Worm (Caenorhabditis elegans): ENCODE data around the gene Y53F4A.2.

The Y53F4A.2 gene

ce11 chrII:14876737-14877203 is at the start of gene Y53F4A.2:
Y53F4A.2 (minus strand) TSS chrII:14877153.
- TF ChIP-seq ref-1 (GFP tag; conservative IDR thresholded peaks at IDR 0.05) (no peak), tab-1 (GFP tag; IDR thresholded peaks at IDR 0.05) (no peak), klf-2 (GFP tag; conservative IDR thresholded peaks at IDR 0.05) (no peak), ztf-29 (GFP tag; IDR thresholded peaks at IDR 0.05) (no peak), flt-1 (GFP tag; IDR thresholded peaks at IDR 0.05) (no peak), ztf-23 (GFP tag; IDR thresholded peaks at IDR 0.05) (no peak), cog-1 (tag; optimal IDR thresholded peaks at IDR 0.05) (no peak), T22C8.4 (GFP tag; IDR thresholded peaks at IDR 0.05) (no peak)

- TF ChIP-seq med-1 (GFP tag; optimal IDR thresholded peaks at IDR 0.05; ENCODE audit: insufficient read depth) (no peak), klf-2 (GFP tag; conservative IDR thresholded peaks at IDR 0.05) (no peak), ztf-29 (GFP tag; IDR thresholded peaks at IDR 0.05) (no peak), ref-1 (GFP tag; conservative IDR thresholded peaks at IDR 0.05) (no peak), ztf-23 (GFP tag; IDR thresholded peaks at IDR 0.05) (no peak), tab-1 (GFP tag; IDR thresholded peaks at IDR 0.05) (no peak), flt-1 (GFP tag; IDR thresholded peaks at IDR 0.05) (no peak), T22C8.4 (GFP tag; IDR thresholded peaks at IDR 0.05) (no peak), cog-1 (tag; optimal IDR thresholded peaks at IDR 0.05) (no peak)
Observed at ce11 chrII:14919148-14919755, 42.3 kb upstream of the Y53F4A.2 start, which contains the start of gene pde-3. pde-3 (plus strand) TSS chrII:14919705.

- TF ChIP-seq cog-1 (tag; optimal IDR thresholded peaks at IDR 0.05) = no peak
- no peak for TF ChIP-seq flt-1 (GFP tag; IDR thresholded peaks at IDR 0.05)
Observed at ce11 chrII:14916848-14917247, 39.9 kb upstream of the Y53F4A.2 start.

- no peak for TF ChIP-seq T22C8.4 (GFP tag; IDR thresholded peaks at IDR 0.05)
- TF ChIP-seq cog-1 (tag; optimal IDR thresholded peaks at IDR 0.05) = no peak
- TF ChIP-seq klf-2 (GFP tag; conservative IDR thresholded peaks at IDR 0.05) = no peak
- no peak for TF ChIP-seq ref-1 (GFP tag; conservative IDR thresholded peaks at IDR 0.05)
- no peak for TF ChIP-seq ztf-23 (GFP tag; IDR thresholded peaks at IDR 0.05)
- no peak for TF ChIP-seq ztf-29 (GFP tag; IDR thresholded peaks at IDR 0.05)
- TF ChIP-seq flt-1 (GFP tag; IDR thresholded peaks at IDR 0.05) = no peak
- no peak for TF ChIP-seq tab-1 (GFP tag; IDR thresholded peaks at IDR 0.05)
- TF ChIP-seq med-1 (GFP tag; optimal IDR thresholded peaks at IDR 0.05; ENCODE audit: insufficient read depth) = no peak
Observed at ce11 chrII:14910307-14910706, 33.4 kb upstream of the Y53F4A.2 start, which contains the start of gene R03C1.1. R03C1.1 (minus strand) TSS chrII:14910407.

DNA sequence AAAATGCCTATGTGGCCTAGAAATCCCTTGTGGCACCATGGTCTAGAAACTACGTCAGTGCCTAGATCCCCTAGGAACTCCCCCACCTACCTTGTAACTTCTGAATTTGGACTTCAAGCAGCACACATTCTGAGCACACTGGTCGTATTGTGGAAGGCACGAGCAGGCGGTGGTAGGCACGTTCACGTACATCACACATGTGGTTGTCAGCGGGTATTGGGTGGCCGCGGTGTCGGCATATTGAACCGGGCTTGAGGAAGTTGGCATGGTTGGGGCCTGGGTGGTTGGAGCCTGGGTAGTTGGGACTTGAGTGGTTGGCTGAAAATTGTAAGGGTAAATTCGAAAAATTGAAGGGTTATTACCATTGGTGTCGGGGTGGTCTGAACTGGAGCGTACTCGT is 30.8 kb upstream of the Y53F4A.2 start:
- TF ChIP-seq tab-1 (GFP tag; IDR thresholded peaks at IDR 0.05) (no peak), flt-1 (GFP tag; IDR thresholded peaks at IDR 0.05) (no peak), cog-1 (tag; optimal IDR thresholded peaks at IDR 0.05) (no peak), ztf-29 (GFP tag; IDR thresholded peaks at IDR 0.05) (no peak), klf-2 (GFP tag; conservative IDR thresholded peaks at IDR 0.05) (no peak), ref-1 (GFP tag; conservative IDR thresholded peaks at IDR 0.05) (no peak), ztf-23 (GFP tag; IDR thresholded peaks at IDR 0.05) (no peak)

DNA sequence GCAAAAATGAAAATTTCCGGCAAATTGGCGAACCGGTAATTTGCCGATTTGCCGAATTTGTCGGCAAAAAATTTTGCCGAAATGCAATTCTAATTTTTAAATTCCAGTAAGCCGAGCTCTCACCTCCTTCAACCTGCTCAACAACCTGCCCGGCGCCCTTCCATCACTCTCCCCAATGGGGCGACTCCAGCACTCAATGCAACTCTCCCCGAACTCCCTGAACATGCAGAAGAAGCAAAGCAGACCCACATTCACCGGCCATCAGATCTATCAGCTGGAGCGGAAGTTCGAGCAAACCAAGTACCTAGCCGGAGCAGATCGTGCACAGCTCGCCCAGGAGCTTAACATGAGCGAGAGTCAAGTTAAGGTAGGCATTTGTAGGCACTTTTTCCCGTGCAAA is 27.7 kb upstream of the Y53F4A.2 start:
- no peak for TF ChIP-seq ref-1 (GFP tag; conservative IDR thresholded peaks at IDR 0.05)
- TF ChIP-seq med-1 (GFP tag; optimal IDR thresholded peaks at IDR 0.05; ENCODE audit: insufficient read depth) = no peak
- TF ChIP-seq klf-2 (GFP tag; conservative IDR thresholded peaks at IDR 0.05) = no peak
- TF ChIP-seq cog-1 (tag; optimal IDR thresholded peaks at IDR 0.05) = no peak
- no peak for TF ChIP-seq ztf-23 (GFP tag; IDR thresholded peaks at IDR 0.05)
- TF ChIP-seq tab-1 (GFP tag; IDR thresholded peaks at IDR 0.05) = no peak
- TF ChIP-seq T22C8.4 (GFP tag; IDR thresholded peaks at IDR 0.05) = no peak
- no peak for TF ChIP-seq flt-1 (GFP tag; IDR thresholded peaks at IDR 0.05)
- TF ChIP-seq ztf-29 (GFP tag; IDR thresholded peaks at IDR 0.05) = no peak

- no peak for TF ChIP-seq med-1 (GFP tag; optimal IDR thresholded peaks at IDR 0.05; ENCODE audit: insufficient read depth)
- TF ChIP-seq T22C8.4 (GFP tag; IDR thresholded peaks at IDR 0.05) = no peak
- TF ChIP-seq ztf-29 (GFP tag; IDR thresholded peaks at IDR 0.05) = no peak
- TF ChIP-seq flt-1 (GFP tag; IDR thresholded peaks at IDR 0.05) = no peak
- TF ChIP-seq ref-1 (GFP tag; conservative IDR thresholded peaks at IDR 0.05) = no peak
- no peak for TF ChIP-seq cog-1 (tag; optimal IDR thresholded peaks at IDR 0.05)
- TF ChIP-seq tab-1 (GFP tag; IDR thresholded peaks at IDR 0.05) = no peak
- TF ChIP-seq ztf-23 (GFP tag; IDR thresholded peaks at IDR 0.05) = no peak
- TF ChIP-seq klf-2 (GFP tag; conservative IDR thresholded peaks at IDR 0.05) = no peak
Observed at ce11 chrII:14903611-14904010, 26.7 kb upstream of the Y53F4A.2 start.

DNA sequence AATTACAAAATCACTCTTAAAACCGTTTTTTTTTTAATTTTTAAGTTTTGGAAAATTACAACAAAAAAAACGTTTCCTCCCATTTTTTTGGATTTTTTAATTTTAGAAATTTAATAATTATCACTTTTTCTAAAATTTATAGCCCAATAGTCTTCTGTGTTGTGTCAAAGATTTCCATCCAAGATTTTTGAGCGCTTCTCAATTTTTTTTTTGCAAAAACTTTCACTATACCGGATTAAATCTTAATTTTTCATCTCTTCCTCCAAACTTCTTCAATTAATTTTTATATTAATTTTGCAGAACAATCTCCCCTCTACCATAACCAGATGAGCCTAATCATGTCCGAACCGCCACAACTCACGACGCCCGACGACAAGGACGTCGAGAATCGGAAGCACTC is 25.2 kb upstream of the Y53F4A.2 start, which contains the start of gene cog-1:
Gene cog-1, plus strand, starts transcription at position 301 of the 400 bp plus-strand sequence.
- no peak for TF ChIP-seq T22C8.4 (GFP tag; IDR thresholded peaks at IDR 0.05)
- no peak for TF ChIP-seq ztf-23 (GFP tag; IDR thresholded peaks at IDR 0.05)

ce11 chrII:14896503-14896902 is 19.6 kb upstream of the Y53F4A.2 start:
- TF ChIP-seq ztf-23 (GFP tag; IDR thresholded peaks at IDR 0.05) (no peak), cog-1 (tag; optimal IDR thresholded peaks at IDR 0.05) (no peak), flt-1 (GFP tag; IDR thresholded peaks at IDR 0.05) (no peak), klf-2 (GFP tag; conservative IDR thresholded peaks at IDR 0.05) (no peak), ztf-29 (GFP tag; IDR thresholded peaks at IDR 0.05) (no peak), tab-1 (GFP tag; IDR thresholded peaks at IDR 0.05) (no peak), med-1 (GFP tag; optimal IDR thresholded peaks at IDR 0.05; ENCODE audit: insufficient read depth) (no peak), T22C8.4 (GFP tag; IDR thresholded peaks at IDR 0.05) (no peak)

ce11 chrII:14892515-14892914 is 15.6 kb upstream of the Y53F4A.2 start:
- TF ChIP-seq tab-1 (GFP tag; IDR thresholded peaks at IDR 0.05) (no peak), T22C8.4 (GFP tag; IDR thresholded peaks at IDR 0.05) (no peak), ztf-29 (GFP tag; IDR thresholded peaks at IDR 0.05) (no peak), med-1 (GFP tag; optimal IDR thresholded peaks at IDR 0.05; ENCODE audit: insufficient read depth) (no peak), ztf-23 (GFP tag; IDR thresholded peaks at IDR 0.05) (no peak), ref-1 (GFP tag; conservative IDR thresholded peaks at IDR 0.05) (no peak), flt-1 (GFP tag; IDR thresholded peaks at IDR 0.05) (no peak), cog-1 (tag; optimal IDR thresholded peaks at IDR 0.05) (no peak), klf-2 (GFP tag; conservative IDR thresholded peaks at IDR 0.05) (no peak)

Measured in whole organism, midembryonic.